Worm (Caenorhabditis elegans): Measurements from ENCODE around the gene inx-1.

Gene inx-1

DNA sequence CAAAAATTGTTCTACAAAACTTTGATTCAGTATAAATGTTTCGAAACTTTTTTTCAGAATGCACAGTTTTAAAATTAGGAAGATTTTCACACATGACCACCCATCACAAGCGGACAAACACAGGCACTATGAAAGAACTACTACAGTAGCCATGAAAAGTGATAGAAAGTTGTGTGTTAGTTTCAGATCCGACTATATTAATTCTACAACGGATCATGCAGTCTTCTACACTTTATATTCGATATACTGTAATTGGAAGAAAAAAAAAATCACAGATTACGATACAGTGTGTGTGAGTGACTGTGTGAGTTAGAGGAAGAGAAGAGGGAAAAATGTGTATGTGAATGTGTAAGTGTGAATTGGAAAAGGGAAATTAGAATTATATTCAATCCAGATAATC, 9.4 kb downstream of the inx-1 start:
- TF ChIP-seq gei-17 (GFP tag; optimal IDR thresholded peaks at IDR 0.05), result no peak

DNA sequence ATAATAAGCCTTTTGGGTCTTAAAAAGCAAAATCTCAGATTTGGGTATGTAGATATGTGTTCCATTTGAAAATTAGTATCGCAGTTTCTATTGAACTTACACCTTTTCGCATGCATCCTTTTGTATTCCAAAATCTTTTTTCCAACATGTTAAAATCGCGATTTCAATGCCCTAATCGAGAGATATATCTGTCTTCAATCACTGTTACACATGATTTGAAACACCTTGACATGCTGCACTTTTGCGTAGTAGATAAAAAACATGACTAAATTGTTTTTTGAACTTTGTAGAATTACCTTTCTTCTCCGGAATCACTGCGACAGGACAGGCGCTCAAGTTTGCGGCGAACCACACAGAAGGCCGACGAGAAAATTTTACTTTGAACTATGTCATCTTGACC, 14.5 kb downstream of the inx-1 start:
- TF ChIP-seq lsy-27 (tag; optimal IDR thresholded peaks at IDR 0.05; ENCODE audit: borderline replicate concordance, insufficient read depth), result no peak
- no peak for TF ChIP-seq B0019.2 (GFP tag; conservative IDR thresholded peaks at IDR 0.05)
- TF ChIP-seq F57A8.1 (GFP tag; optimal IDR thresholded peaks at IDR 0.05), result no peak
- no peak for TF ChIP-seq let-607 (tag; optimal IDR thresholded peaks at IDR 0.05)
- no peak for TF ChIP-seq ama-1 (optimal IDR thresholded peaks at IDR 0.05)
- no peak for TF ChIP-seq ama-1 (GFP tag; optimal IDR thresholded peaks at IDR 0.05)
- TF ChIP-seq somi-1 (GFP tag; optimal IDR thresholded peaks at IDR 0.05), result no peak
- TF ChIP-seq attf-5 (GFP tag; optimal IDR thresholded peaks at IDR 0.05), result no peak
- no peak for TF ChIP-seq ztf-28 (GFP tag; IDR thresholded peaks at IDR 0.05)
- TF ChIP-seq F49E8.2 (tag; optimal IDR thresholded peaks at IDR 0.05; ENCODE audit: insufficient read depth), result no peak
- no peak for TF ChIP-seq madf-10 (tag; optimal IDR thresholded peaks at IDR 0.05)
- TF ChIP-seq Y67H2A.10 (GFP tag; conservative IDR thresholded peaks at IDR 0.05), result no peak
- no peak for TF ChIP-seq Y56A3A.18 (GFP tag; IDR thresholded peaks at IDR 0.05)
- TF ChIP-seq chd-7 (tag; optimal IDR thresholded peaks at IDR 0.05), result no peak
- no peak for TF ChIP-seq F57C9.4 (tag; optimal IDR thresholded peaks at IDR 0.05)
- no peak for TF ChIP-seq egl-44 (GFP tag; IDR thresholded peaks at IDR 0.05)

DNA sequence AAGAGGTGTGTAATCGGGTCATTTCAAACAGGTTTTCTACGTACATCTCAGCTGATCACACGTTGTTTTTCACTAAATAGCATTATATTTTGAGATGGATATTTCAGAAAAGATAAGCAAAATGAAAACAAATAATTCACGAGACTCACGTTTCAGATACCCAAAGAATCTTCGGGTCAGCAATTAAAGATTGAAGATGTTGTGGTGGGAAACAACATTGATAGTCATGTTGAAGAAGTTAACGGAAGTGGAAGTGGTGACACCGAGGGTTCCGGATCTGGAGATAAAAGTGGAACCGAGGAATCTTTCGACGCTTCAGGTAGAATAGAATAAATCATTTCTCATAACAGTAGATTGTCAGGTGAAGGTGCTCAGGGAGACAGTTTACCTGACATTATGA, 15.4 kb downstream of the inx-1 start:
- TF ChIP-seq K12H6.12 (tag; optimal IDR thresholded peaks at IDR 0.05) (no peak), ama-1 (optimal IDR thresholded peaks at IDR 0.05) (no peak), ama-1 (GFP tag; optimal IDR thresholded peaks at IDR 0.05) (no peak), tbx-9 (tag; optimal IDR thresholded peaks at IDR 0.05; ENCODE audit: borderline replicate concordance) (no peak), nfyb-1 (GFP tag; IDR thresholded peaks at IDR 0.05) (no peak), mel-28 (tag; optimal IDR thresholded peaks at IDR 0.05; ENCODE audit: borderline replicate concordance) (no peak), cebp-2 (GFP tag; IDR thresholded peaks at IDR 0.05) (no peak), attf-3 (GFP tag; conservative IDR thresholded peaks at IDR 0.05) (no peak), B0019.2 (GFP tag; conservative IDR thresholded peaks at IDR 0.05) (no peak), hmg-20 (GFP tag; IDR thresholded peaks at IDR 0.05) (no peak)

DNA sequence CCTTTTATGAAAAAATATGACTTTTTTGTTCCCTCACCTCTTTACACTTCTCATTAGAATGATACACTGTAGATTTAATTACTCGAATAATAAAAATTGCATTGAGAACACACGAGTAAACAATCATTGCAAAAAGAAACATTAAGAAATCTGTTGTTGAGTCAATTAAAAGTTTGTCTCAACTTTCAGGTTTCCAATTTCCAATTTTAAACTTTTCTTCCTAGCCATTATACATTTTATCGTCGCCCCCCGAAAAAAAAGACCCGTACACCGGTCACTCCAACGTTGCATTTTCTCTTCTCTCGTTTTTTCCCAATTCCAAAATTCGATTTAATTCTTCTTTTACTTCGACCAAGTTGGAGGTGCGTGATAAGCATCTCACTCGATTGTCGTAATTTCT, 16.3 kb downstream of the inx-1 start, which contains the start of gene C16E9.1:
Gene C16E9.1 (plus strand): TSS at position 301 of the 400 bp plus-strand sequence.
- no peak for TF ChIP-seq Y56A3A.18 (GFP tag; IDR thresholded peaks at IDR 0.05)
- TF ChIP-seq F57C9.4 (tag; optimal IDR thresholded peaks at IDR 0.05), result no peak
- no peak for TF ChIP-seq Y95B8A.8 (GFP tag; IDR thresholded peaks at IDR 0.05)
- TF ChIP-seq snpc-1.1 (tag; optimal IDR thresholded peaks at IDR 0.05; ENCODE audit: insufficient read depth), result no peak
- TF ChIP-seq F52B5.7 (tag; optimal IDR thresholded peaks at IDR 0.05), result no peak

ce11 chrX:6937742-6938141, 18.5 kb downstream of the inx-1 start:
- TF ChIP-seq lin-54 (GFP tag; optimal IDR thresholded peaks at IDR 0.05) (no peak), egl-18 (GFP tag; IDR thresholded peaks at IDR 0.05) (no peak), ztf-6 (GFP tag; IDR thresholded peaks at IDR 0.05) (no peak), repo-1 (tag; optimal IDR thresholded peaks at IDR 0.05) (no peak), F57C9.4 (tag; optimal IDR thresholded peaks at IDR 0.05) (no peak), gei-17 (GFP tag; optimal IDR thresholded peaks at IDR 0.05) (no peak), ztf-25 (GFP tag; IDR thresholded peaks at IDR 0.05) (no peak), tbp1 (GFP tag; optimal IDR thresholded peaks at IDR 0.05) (no peak), B0035.1 (tag; optimal IDR thresholded peaks at IDR 0.05) (no peak), snpc-1.3 (tag; optimal IDR thresholded peaks at IDR 0.05; ENCODE audit: insufficient read depth) (no peak), ZK185.1 (tag; optimal IDR thresholded peaks at IDR 0.05; ENCODE audit: poor library complexity, severe bottlenecking) (no peak), snpc-4 (GFP tag; optimal IDR thresholded peaks at IDR 0.05) (no peak), snpc-4 (tag; optimal IDR thresholded peaks at IDR 0.05) (no peak), F39B2.1 (GFP tag; IDR thresholded peaks at IDR 0.05) (no peak), xnd-1 (tag; optimal IDR thresholded peaks at IDR 0.05) (no peak), Y53G8AR.9 (GFP tag; conservative IDR thresholded peaks at IDR 0.05) (no peak), mcd-1 (GFP tag; IDR thresholded peaks at IDR 0.05) (no peak)
